Fruit fly (Drosophila melanogaster): Measurements from ENCODE around the gene PTPMT1.
A peak's percentile ranks its signal among the peaks of the same experiment; 100 is the strongest.

The PTPMT1 gene

DNA sequence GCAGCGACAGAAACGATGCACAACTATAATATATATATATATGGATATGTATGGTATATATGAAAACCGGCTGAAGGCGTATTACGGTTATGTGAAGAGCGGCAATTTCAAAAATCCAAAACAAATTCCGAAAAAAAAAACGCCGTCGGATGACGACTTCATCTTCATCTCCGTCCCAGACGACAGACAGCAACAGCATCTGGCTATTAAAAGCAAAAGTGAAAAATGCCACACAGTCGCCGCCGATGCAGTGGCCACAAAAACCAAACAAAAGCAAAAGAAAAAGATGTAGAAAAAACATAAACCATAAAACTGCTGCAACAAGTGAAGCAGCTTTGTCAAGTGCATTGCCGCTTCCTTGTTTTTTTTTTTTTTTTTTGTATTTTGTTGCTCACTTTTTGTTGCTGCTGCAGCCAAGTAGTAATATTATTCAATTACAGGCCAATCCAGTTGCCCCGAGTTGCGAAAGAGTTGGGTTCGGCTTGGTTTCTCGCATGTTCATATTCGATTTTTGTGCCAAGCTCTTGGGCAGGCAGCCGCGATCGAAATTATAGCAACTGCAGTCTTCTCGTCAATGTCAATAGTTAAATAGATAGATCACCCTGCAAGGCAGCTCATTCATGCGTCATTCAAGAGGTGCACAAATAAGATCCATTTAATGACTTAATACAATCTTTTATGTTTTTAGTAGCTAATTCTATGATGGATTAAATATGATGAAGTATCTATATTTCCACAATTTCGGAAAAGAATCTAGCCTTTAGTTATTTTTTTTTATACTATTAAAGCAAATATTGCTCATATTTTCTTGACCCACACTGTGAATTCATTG lies 23.4 kb upstream of the PTPMT1 start (continued):
- no peak for TF ChIP-seq cyc (GFP tag; optimal IDR thresholded peaks at IDR 0.05)
- TF ChIP-seq CG8632 (GFP tag; optimal IDR thresholded peaks at IDR 0.05), result peak; percentile 19
- no peak for TF ChIP-seq svp (GFP tag)
- TF ChIP-seq CG32006 (GFP tag; optimal IDR thresholded peaks at IDR 0.05), result peak; percentile 76
- TF ChIP-seq CG34406 (GFP tag; optimal IDR thresholded peaks at IDR 0.05), result peak; percentile 35
- no peak for TF ChIP-seq CG3032 (tag; optimal IDR thresholded peaks at IDR 0.05)
- no peak for TF ChIP-seq fkh (GFP tag; optimal IDR thresholded peaks at IDR 0.05)
- peak; percentile 23 for TF ChIP-seq pdm3 (GFP tag; optimal IDR thresholded peaks at IDR 0.05)
- peak; percentile 52 for TF ChIP-seq CG16779 (tag; optimal IDR thresholded peaks at IDR 0.05)
- TF ChIP-seq CG6163 (GFP tag; IDR thresholded peaks at IDR 0.05), result 0 out of 3 replicates have a peak, but pooled peaks have one; percentile 36
- TF ChIP-seq CG9139 (GFP tag; optimal IDR thresholded peaks at IDR 0.05), result peak; percentile 28
- TF ChIP-seq dac (GFP tag; optimal IDR thresholded peaks at IDR 0.05), result peak; percentile 21

DNA sequence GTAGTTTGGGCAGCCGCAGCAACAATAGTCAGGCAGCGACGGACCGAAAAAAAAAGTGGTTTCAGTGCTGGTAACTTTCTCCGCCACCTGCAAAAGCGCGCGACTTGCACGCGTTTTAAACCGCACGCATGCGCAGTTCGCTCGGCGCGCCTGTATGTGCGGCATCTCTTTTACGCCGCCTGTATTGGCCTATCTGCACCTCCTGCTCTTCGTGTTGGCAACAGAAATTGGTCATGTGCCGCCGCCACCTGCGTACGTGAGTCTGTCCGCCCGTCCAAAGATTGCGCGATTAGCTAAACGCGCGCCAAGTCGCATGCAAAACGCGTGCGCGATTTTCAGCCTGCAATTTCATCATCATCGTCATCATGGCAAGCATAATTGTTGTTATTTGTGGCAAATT lies 22.5 kb upstream of the PTPMT1 start:
- TF ChIP-seq ss (GFP tag; optimal IDR thresholded peaks at IDR 0.05) (peak in 1 of 2 experiments; percentile 11), CG3919 (GFP tag; optimal IDR thresholded peaks at IDR 0.05) (no peak), Lpt (GFP tag; optimal IDR thresholded peaks at IDR 0.05) (no peak), CG6163 (GFP tag; IDR thresholded peaks at IDR 0.05) (0 out of 3 replicates have a peak, but pooled peaks have one; percentile 10), CG10631 (GFP tag; optimal IDR thresholded peaks at IDR 0.05) (no peak), lz (GFP tag; optimal IDR thresholded peaks at IDR 0.05) (no peak), CG7368 (GFP tag; optimal IDR thresholded peaks at IDR 0.05) (no peak), fd59A (GFP tag; optimal IDR thresholded peaks at IDR 0.05) (no peak), CG9139 (GFP tag; optimal IDR thresholded peaks at IDR 0.05) (no peak), topi (GFP tag; optimal IDR thresholded peaks at IDR 0.05) (no peak), salr (GFP tag; optimal IDR thresholded peaks at IDR 0.05) (no peak), CG8319 (GFP tag; optimal IDR thresholded peaks at IDR 0.05) (no peak), Eip78C (GFP tag) (peak; percentile 36)

DNA sequence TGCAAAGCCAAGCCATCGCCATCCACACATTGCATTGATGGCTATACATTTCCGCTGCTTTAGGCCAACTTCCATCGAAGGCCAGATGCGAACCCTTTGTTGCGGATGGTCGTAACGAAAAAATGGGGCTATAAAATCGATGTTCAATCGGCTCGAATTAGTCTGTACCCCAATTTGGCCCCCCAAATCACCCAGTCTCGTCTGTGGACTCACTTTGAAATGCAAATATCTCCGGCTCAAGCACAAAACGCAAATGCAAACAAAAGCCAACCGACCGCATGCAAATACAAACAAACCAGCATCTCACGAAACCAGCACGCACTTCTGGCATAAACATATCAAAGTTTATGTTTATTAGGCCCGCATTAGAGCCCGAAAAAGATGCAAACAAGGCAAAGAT lies 21.8 kb upstream of the PTPMT1 start:
- TF ChIP-seq CG11902 (GFP tag; optimal IDR thresholded peaks at IDR 0.05) (no peak), Ets21C (GFP tag; optimal IDR thresholded peaks at IDR 0.05) (no peak), vri (GFP tag; optimal IDR thresholded peaks at IDR 0.05) (no peak), CG6792 (GFP tag; optimal IDR thresholded peaks at IDR 0.05) (no peak), fkh (GFP tag; optimal IDR thresholded peaks at IDR 0.05) (peak; percentile 56)

DNA sequence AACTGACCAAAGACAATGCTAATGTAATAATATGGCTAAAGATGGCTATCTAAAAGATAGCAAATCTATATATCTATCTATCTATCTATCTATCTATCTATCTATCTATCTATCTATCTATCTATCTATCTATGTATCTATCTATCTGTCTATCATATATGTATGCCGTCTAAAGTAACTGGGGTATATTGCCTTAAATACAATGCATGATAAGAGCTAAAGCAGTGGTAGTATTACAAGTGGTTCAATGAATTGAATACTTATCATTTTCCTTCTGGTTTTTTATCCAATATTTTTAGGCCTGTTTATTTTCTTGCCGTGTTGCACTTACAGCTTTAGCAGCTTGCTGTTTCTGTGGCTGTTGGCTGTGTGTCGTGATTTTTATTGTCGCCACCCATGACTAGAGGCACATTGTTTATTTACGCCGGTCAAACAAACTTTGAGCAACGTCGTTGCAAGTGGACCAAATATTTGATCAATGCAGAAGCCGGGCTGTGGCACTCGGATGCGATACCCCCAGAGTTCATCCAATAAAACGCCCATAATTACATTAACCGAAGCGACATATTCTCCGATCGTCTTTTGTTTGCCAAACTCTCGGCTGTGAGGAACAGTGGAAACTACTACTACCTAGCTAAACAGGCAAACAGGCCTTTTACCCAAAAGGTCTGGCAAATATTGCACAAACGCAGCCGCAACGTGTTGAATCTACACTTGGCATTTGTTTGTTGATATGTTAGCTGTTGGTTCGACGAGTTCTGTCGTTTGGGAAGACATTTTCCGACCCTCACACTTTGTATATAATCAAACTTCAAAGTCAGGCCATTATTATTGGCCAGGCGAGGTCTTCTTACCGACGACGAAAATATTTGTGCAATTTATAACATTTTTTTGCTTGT lies 20.2 kb upstream of the PTPMT1 start:
- TF ChIP-seq net (GFP tag; optimal IDR thresholded peaks at IDR 0.05) (no peak), fkh (GFP tag; optimal IDR thresholded peaks at IDR 0.05) (peak; percentile 72), achi (GFP tag; optimal IDR thresholded peaks at IDR 0.05) (peak; percentile 55), Smox (GFP tag; optimal IDR thresholded peaks at IDR 0.05) (no peak), Hr38 (GFP tag; optimal IDR thresholded peaks at IDR 0.05) (no peak), CG8119 (GFP tag; IDR thresholded peaks at IDR 0.05) (no peak), fd59A (GFP tag; optimal IDR thresholded peaks at IDR 0.05) (no peak), pdm3 (GFP tag; optimal IDR thresholded peaks at IDR 0.05) (peak; percentile 16), CG6808 (GFP tag; optimal IDR thresholded peaks at IDR 0.05) (peak; percentile 55), svp (GFP tag) (no peak), CG1621 (tag; optimal IDR thresholded peaks at IDR 0.05) (no peak), CG32006 (GFP tag; optimal IDR thresholded peaks at IDR 0.05) (peak; percentile 81), Eip78C (GFP tag) (peak; percentile 61), Ets96B (tag; optimal IDR thresholded peaks at IDR 0.05) (peak; percentile 28), esn (GFP tag; optimal IDR thresholded peaks at IDR 0.05) (no peak), CG6276 (GFP tag; optimal IDR thresholded peaks at IDR 0.05) (peak; percentile 47), CG9139 (GFP tag; optimal IDR thresholded peaks at IDR 0.05) (peak; percentile 1), Ets21C (GFP tag; optimal IDR thresholded peaks at IDR 0.05) (no peak), Sox102F (GFP tag; optimal IDR thresholded peaks at IDR 0.05) (no peak), eg (GFP tag; IDR thresholded peaks at IDR 0.05) (no peak; the same call in 2 of the 3 replicates), CG34406 (GFP tag; optimal IDR thresholded peaks at IDR 0.05) (peak; percentile 50), spab (GFP tag; optimal IDR thresholded peaks at IDR 0.05) (peak; percentile 46), CG4318 (GFP tag; optimal IDR thresholded peaks at IDR 0.05) (peak; percentile 52), CG11762 (GFP tag; optimal IDR thresholded peaks at IDR 0.05; ENCODE audit: insufficient read depth) (peak; percentile 12)

Data from whole organism, prepupa.